Fruit fly (Drosophila melanogaster) whole organism, embryonic: ENCODE results near the gene NELF-B.

Experiments
- Atf6 ChIP-seq: fragments of 200-800 bp; sonication (Bioruptor generic); IDR thresholded peaks from 2 replicates; pipeline ENCODE4 v1.3.6; 2022; ENCODE audit warnings: missing biosample characterization, missing genetic modification characterization
- BEAF-32 ChIP-seq: fragments of 200-800 bp; sonication (Bioruptor generic); optimal IDR thresholded peaks from 3 replicates; lab custom pipeline; 2017; ENCODE audit warnings: missing biosample characterization, missing genetic modification characterization, mild to moderate bottlenecking, moderate library complexity, missing genetic modification reagents
- Bteb2 ChIP-seq: fragments of 200-800 bp; sonication (Bioruptor generic); optimal IDR thresholded peaks from 2 replicates; lab custom pipeline; 2016; ENCODE audit warnings: missing biosample characterization, missing genetic modification characterization
- C15 ChIP-seq: fragments of 200-800 bp; sonication (Bioruptor generic); IDR thresholded peaks from 3 replicates; pipeline ENCODE4 v1.3.6; 2022; ENCODE audit warnings: missing biosample characterization, missing genetic modification characterization
- CG10274 ChIP-seq: fragments of 200-800 bp; sonication (Bioruptor generic); optimal IDR thresholded peaks from 3 replicates; lab custom pipeline; 2017; ENCODE audit warnings: missing biosample characterization, mild to moderate bottlenecking, missing genetic modification characterization
- CG10431 ChIP-seq: fragments of 200-800 bp; sonication (Bioruptor generic); optimal IDR thresholded peaks from 3 replicates; lab custom pipeline; 2018; ENCODE audit warnings: missing biosample characterization, mild to moderate bottlenecking, missing genetic modification characterization
- CG13287 ChIP-seq: fragments of 200-800 bp; sonication (Bioruptor generic); IDR thresholded peaks from 2 replicates; pipeline ENCODE4 v1.3.6; 2022; ENCODE audit warnings: missing biosample characterization, missing genetic modification characterization; ENCODE audit not compliant: partially characterized antibody
- CG14014 ChIP-seq: fragments of 200-800 bp; sonication (Bioruptor generic); IDR thresholded peaks from 2 replicates; pipeline ENCODE4 v1.3.6; 2022; ENCODE audit warnings: missing biosample characterization, missing genetic modification characterization
- CG14710 ChIP-seq: fragments of 200-800 bp; sonication (Bioruptor generic); optimal IDR thresholded peaks from 3 replicates; lab custom pipeline; 2019; ENCODE audit warnings: missing biosample characterization, mild to moderate bottlenecking, missing genetic modification characterization, moderate library complexity
- CG14965 ChIP-seq: fragments of 200-800 bp; sonication (Bioruptor generic); optimal IDR thresholded peaks from 2 replicates; lab custom pipeline; 2016; ENCODE audit warnings: missing biosample characterization, missing genetic modification characterization, borderline replicate concordance
- CG1529 ChIP-seq: fragments of 200-800 bp; sonication (Bioruptor generic); optimal IDR thresholded peaks from 3 replicates; lab custom pipeline; 2018; ENCODE audit warnings: missing biosample characterization, missing genetic modification characterization
- CG17361 ChIP-seq: fragments of 200-800 bp; sonication (Bioruptor generic); IDR thresholded peaks from 3 replicates; pipeline ENCODE4 v1.3.6; 2022; ENCODE audit warnings: missing biosample characterization, missing genetic modification characterization
- CG18262 ChIP-seq: fragments of 200-800 bp; optimal IDR thresholded peaks from 3 replicates; lab custom pipeline; 2019; ENCODE audit warnings: missing biosample characterization, mild to moderate bottlenecking, missing genetic modification characterization, moderate library complexity
- CG2889 ChIP-seq: fragments of 200-800 bp; sonication (Bioruptor generic); IDR thresholded peaks from 3 replicates; pipeline ENCODE4 v1.3.6; 2022; ENCODE audit warnings: missing biosample characterization, missing genetic modification characterization
- CG3407 ChIP-seq: fragments of 200-800 bp; sonication (Bioruptor generic); optimal IDR thresholded peaks from 2 replicates; lab custom pipeline; 2018; ENCODE audit warnings: missing biosample characterization, mild to moderate bottlenecking, missing genetic modification characterization
- CG4360 ChIP-seq: fragments of 200-800 bp; sonication (Bioruptor generic); IDR thresholded peaks from 2 replicates; pipeline ENCODE4 v1.3.6; 2022; ENCODE audit warnings: missing biosample characterization, missing genetic modification characterization
- CG6683 ChIP-seq: fragments of 200-800 bp; sonication (Bioruptor generic); optimal IDR thresholded peaks from 2 replicates; lab custom pipeline; 2017; ENCODE audit warnings: missing biosample characterization, mild to moderate bottlenecking, missing genetic modification characterization, missing genetic modification reagents
- CG7271 ChIP-seq: fragments of 200-800 bp; sonication (Bioruptor generic); optimal IDR thresholded peaks from 2 replicates; lab custom pipeline; 2018; ENCODE audit warnings: missing biosample characterization, mild to moderate bottlenecking, missing genetic modification characterization, moderate library complexity
- CG7372 ChIP-seq: fragments of 200-800 bp; sonication (Bioruptor generic); IDR thresholded peaks from 2 replicates; pipeline ENCODE4 v1.3.6; 2022; ENCODE audit warnings: missing biosample characterization, missing genetic modification characterization
- CG7963 ChIP-seq: fragments of 200-800 bp; sonication (Bioruptor generic); IDR thresholded peaks from 3 replicates; pipeline ENCODE4 v1.3.6; 2022; ENCODE audit warnings: missing biosample characterization, missing genetic modification characterization; ENCODE audit not compliant: partially characterized antibody
- CG8359 ChIP-seq: fragments of 200-800 bp; sonication (Bioruptor generic); optimal IDR thresholded peaks from 2 replicates; lab custom pipeline; 2017; ENCODE audit warnings: missing biosample characterization, mild to moderate bottlenecking, missing genetic modification characterization, borderline replicate concordance
- CG9932 ChIP-seq: fragments of 200-800 bp; sonication (Bioruptor generic); IDR thresholded peaks from 2 replicates; pipeline ENCODE4 v1.3.6; 2022; ENCODE audit warnings: missing biosample characterization, missing genetic modification characterization
- Dad ChIP-seq: fragments of 200-800 bp; sonication (Bioruptor generic); optimal IDR thresholded peaks from 3 replicates; lab custom pipeline; 2016; ENCODE audit warnings: missing biosample characterization, missing genetic modification characterization
- Dfd ChIP-seq, 2 experiments: fragments of >200 bp; optimal IDR thresholded peaks; 2 replicates each; lab custom pipeline; 2017; ENCODE audit warnings: missing biosample characterization in 2 of 2, missing genetic modification characterization in 2 of 2
- Dip2 ChIP-seq: fragments of 200-800 bp; sonication (Bioruptor generic); IDR thresholded peaks from 2 replicates; pipeline ENCODE4 v1.3.6; 2022; ENCODE audit warnings: missing biosample characterization, missing genetic modification characterization
- Doc2 ChIP-seq: fragments of 200-800 bp; sonication (Bioruptor generic); IDR thresholded peaks from 2 replicates; pipeline ENCODE4 v1.3.6; 2022; ENCODE audit warnings: missing biosample characterization, missing genetic modification characterization
- Ets97D ChIP-seq: fragments of 200-800 bp; sonication (Bioruptor generic); optimal IDR thresholded peaks from 3 replicates; lab custom pipeline; 2016; ENCODE audit warnings: missing biosample characterization, missing genetic modification characterization
- Fer1 ChIP-seq: fragments of 200-800 bp; sonication (Bioruptor generic); optimal IDR thresholded peaks from 2 replicates; lab custom pipeline; 2017; ENCODE audit warnings: missing biosample characterization, mild to moderate bottlenecking, missing genetic modification characterization
- Trl ChIP-seq, 3 experiments: fragments of >200 bp in 2 of 3; fragments of 200-800 bp in 1 of 3; sonication (Bioruptor generic) in 1 of 3; optimal IDR thresholded peaks; 2 replicates in 1 of 3; 3 replicates in 2 of 3; lab custom pipeline; 2016 to 2017; ENCODE audit warnings: missing biosample characterization in 1 of 3, missing genetic modification characterization in 1 of 3
- bbx ChIP-seq: fragments of 200-800 bp; sonication (Bioruptor generic); IDR thresholded peaks from 2 replicates; pipeline ENCODE4 v1.3.6; 2022; ENCODE audit warnings: missing biosample characterization, missing genetic modification characterization; ENCODE audit not compliant: partially characterized antibody
- cg ChIP-seq: fragments of 200-800 bp; sonication (Bioruptor generic); optimal IDR thresholded peaks from 3 replicates; lab custom pipeline; 2019; ENCODE audit warnings: missing biosample characterization, mild to moderate bottlenecking, missing genetic modification characterization, moderate library complexity
- crp ChIP-seq, 2 experiments: fragments of 200-800 bp; sonication (Bioruptor generic); optimal IDR thresholded peaks; 2 replicates in 1 of 2; 3 replicates in 1 of 2; lab custom pipeline; 2017; ENCODE audit warnings: missing biosample characterization in 2 of 2, missing genetic modification characterization in 2 of 2, mild to moderate bottlenecking in 1 of 2, moderate library complexity in 1 of 2
- cwo ChIP-seq: fragments of 200-800 bp; sonication (Bioruptor generic); optimal IDR thresholded peaks from 3 replicates; lab custom pipeline; 2017; ENCODE audit warnings: missing biosample characterization, missing genetic modification characterization, mild to moderate bottlenecking, moderate library complexity, missing genetic modification reagents
- danr ChIP-seq: fragments of 200-800 bp; sonication (Bioruptor generic); IDR thresholded peaks from 2 replicates; pipeline ENCODE4 v1.3.6; 2022; ENCODE audit warnings: missing biosample characterization, missing genetic modification characterization
- dmrt99B ChIP-seq: fragments of 200-800 bp; sonication (Bioruptor generic); optimal IDR thresholded peaks from 2 replicates; lab custom pipeline; 2018; ENCODE audit warnings: missing biosample characterization, mild to moderate bottlenecking, missing genetic modification characterization, moderate library complexity
- fd3F ChIP-seq: fragments of 200-800 bp; sonication (Bioruptor generic); optimal IDR thresholded peaks from 2 replicates; lab custom pipeline; 2018; ENCODE audit warnings: missing biosample characterization, mild to moderate bottlenecking, missing genetic modification characterization, moderate library complexity
- fru ChIP-seq: fragments of >200 bp; optimal IDR thresholded peaks from 2 replicates; lab custom pipeline; 2017
- fu2 ChIP-seq: fragments of 200-800 bp; sonication (Bioruptor generic); optimal IDR thresholded peaks from 2 replicates; lab custom pipeline; 2016; ENCODE audit warnings: missing biosample characterization, missing genetic modification characterization
- gsb ChIP-seq: fragments of 200-800 bp; sonication (Bioruptor generic); IDR thresholded peaks from 2 replicates; pipeline ENCODE4 v1.3.6; 2022; ENCODE audit warnings: missing biosample characterization, missing genetic modification characterization
- gt ChIP-seq: fragments of 200-800 bp; sonication (Bioruptor generic); IDR thresholded peaks from 2 replicates; pipeline ENCODE4 v1.3.6; 2022; ENCODE audit warnings: missing biosample characterization, missing genetic modification characterization
- ham ChIP-seq: fragments of 200-800 bp; sonication (Bioruptor generic); IDR thresholded peaks from 2 replicates; pipeline ENCODE4 v1.3.6; 2022; ENCODE audit warnings: missing biosample characterization, missing genetic modification characterization
- mld ChIP-seq: fragments of 200-800 bp; sonication (Bioruptor generic); IDR thresholded peaks from 3 replicates; pipeline ENCODE4 v1.3.6; 2022; ENCODE audit warnings: missing biosample characterization, missing genetic modification characterization; ENCODE audit not compliant: partially characterized antibody
- sob ChIP-seq: fragments of 200-800 bp; sonication (Bioruptor generic); IDR thresholded peaks from 2 replicates; pipeline ENCODE4 v1.3.6; 2022; ENCODE audit warnings: missing biosample characterization, missing genetic modification characterization
- tin ChIP-seq: fragments of 200-800 bp; sonication (Bioruptor generic); optimal IDR thresholded peaks from 3 replicates; lab custom pipeline; 2016; ENCODE audit warnings: missing biosample characterization, missing genetic modification characterization
- tio ChIP-seq: fragments of 200-800 bp; sonication (Bioruptor generic); optimal IDR thresholded peaks from 2 replicates; lab custom pipeline; 2017; ENCODE audit warnings: missing biosample characterization, missing genetic modification characterization, inconsistent platforms
- twi ChIP-seq: fragments of 200-800 bp; optimal IDR thresholded peaks from 2 replicates; lab custom pipeline; 2019; ENCODE audit warnings: missing biosample characterization, mild to moderate bottlenecking, missing genetic modification characterization, moderate library complexity
- vvl ChIP-seq: fragments of 200-800 bp; sonication (Bioruptor generic); IDR thresholded peaks from 2 replicates; pipeline ENCODE4 v1.3.6; 2022; ENCODE audit warnings: missing biosample characterization, missing genetic modification characterization

Gene NELF-B

DNA sequence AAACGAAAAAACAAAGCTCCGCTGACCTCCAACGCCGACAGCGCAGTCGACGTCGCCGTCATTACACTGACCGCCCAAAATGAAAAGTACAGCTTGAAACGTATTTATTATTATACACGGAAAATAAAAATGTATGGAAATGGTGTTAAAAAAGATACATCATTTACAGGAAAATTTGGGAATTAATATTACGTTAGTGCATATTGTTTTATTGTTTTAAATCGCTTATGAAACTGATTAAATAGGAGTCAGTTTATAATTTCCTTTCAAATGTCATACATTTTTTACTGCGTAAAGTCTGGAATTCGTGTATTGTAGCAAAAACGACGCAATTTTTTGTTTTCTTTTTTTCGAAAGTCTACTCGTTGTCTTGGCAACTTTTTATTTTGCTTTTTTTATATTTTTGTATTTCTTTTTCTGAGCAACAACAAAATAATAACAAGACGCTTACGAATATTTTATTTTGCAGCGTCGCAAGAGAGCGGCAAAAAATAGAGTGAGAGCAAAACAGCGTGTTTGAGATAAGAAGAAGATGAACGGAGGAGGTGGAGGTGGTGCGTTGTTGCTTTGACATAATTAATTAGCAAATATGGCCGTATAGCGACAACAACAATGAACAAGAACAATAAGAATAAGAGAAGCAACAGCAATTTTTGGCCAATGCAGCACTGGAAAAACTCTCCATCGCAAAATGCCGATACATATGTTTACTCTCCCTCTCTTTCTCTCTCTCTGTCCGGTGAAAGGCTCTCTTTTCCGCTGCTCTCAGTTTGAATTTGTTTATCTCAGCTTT, 36.0 kb downstream of the NELF-B start (continued):
- TF ChIP-seq CG17361 (GFP tag; lab: Robert Waterston, UW) (peak; percentile 85), cwo (GFP tag; lab: Kevin White, UChicago) (peak; percentile 63), Dip2 (GFP tag; lab: Robert Waterston, UW) (no peak; the same call in 1 of the 2 replicates), CG6683 (peak; percentile 31), tin (GFP tag; lab: Kevin White, UChicago) (peak; percentile 0), gsb (GFP tag; lab: Robert Waterston, UW) (peak; percentile 34), tio (GFP tag; lab: Kevin White, UChicago) (peak; percentile 72), ham (GFP tag; lab: Robert Waterston, UW) (no peak), CG7271 (tag; lab: Kevin White, UChicago) (no peak), fu2 (GFP tag; lab: Kevin White, UChicago) (peak; percentile 84), Doc2 (GFP tag; lab: Robert Waterston, UW) (no peak), CG14710 (tag; lab: Kevin White, UChicago) (peak; percentile 48), Ets97D (peak; percentile 19), CG14965 (GFP tag; lab: Kevin White, UChicago) (no peak), bbx (GFP tag; lab: Robert Waterston, UW) (no peak), Fer1 (GFP tag; lab: Kevin White, UChicago) (peak; percentile 77), Dad (GFP tag; lab: Kevin White, UChicago) (no peak), CG10274 (GFP tag; lab: Kevin White, UChicago) (peak; percentile 31), fd3F (GFP tag; lab: Kevin White, UChicago) (peak; percentile 77), vvl (peak; percentile 73), CG1529 (no peak), mld (GFP tag; lab: Robert Waterston, UW) (no peak), CG18262 (tag; lab: Kevin White, UChicago) (peak; percentile 71), crp (GFP tag; optimal IDR thresholded peaks at IDR 0.05; lab: Kevin White, UChicago) (no peak), Bteb2 (peak; percentile 59), fru (no peak), gt (no peak), BEAF-32 (GFP tag; lab: Kevin White, UChicago) (no peak), CG4360 (GFP tag; lab: Robert Waterston, UW) (peak; percentile 35; the same call in 1 of the 2 replicates)

DNA sequence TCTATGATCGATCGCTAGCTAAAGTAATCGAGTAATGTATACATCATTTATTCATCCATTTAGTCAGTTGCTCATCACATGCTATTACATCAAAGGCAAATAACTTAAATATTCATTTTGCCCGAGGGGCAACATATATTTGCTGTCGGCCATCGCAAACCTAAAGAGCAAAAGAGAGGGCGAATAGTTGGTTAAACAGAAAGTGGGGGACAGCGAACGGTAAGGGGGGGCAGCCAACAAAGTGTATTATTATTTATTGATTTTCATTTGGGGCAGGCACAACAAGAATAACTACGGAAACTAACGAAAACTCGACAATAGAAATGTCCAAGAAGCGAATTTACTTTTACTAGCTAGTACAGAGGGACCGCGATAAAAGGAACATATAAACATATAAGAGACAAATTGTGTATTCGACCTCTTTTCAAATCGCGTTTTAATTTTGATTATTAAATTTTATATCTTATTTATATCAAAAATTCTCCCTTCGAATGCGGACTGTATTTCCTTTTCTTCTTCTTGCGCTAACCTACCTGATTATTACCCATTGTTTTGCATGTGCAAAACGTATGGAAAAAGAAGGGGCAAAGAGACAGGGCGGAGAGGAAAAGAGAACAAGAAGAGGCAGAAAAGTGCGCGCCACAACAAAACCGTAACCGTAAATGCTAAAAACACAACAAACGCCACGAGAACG, 36.8 kb downstream of the NELF-B start:
- peak; percentile 90 for TF ChIP-seq Atf6
- TF ChIP-seq Dfd (GFP tag; optimal IDR thresholded peaks at IDR 0.05; lab: Kevin White, UChicago) = no peak
- no peak for TF ChIP-seq CG3407
- TF ChIP-seq C15 (GFP tag; lab: Robert Waterston, UW) = 0 out of 3 replicates have a peak, but pooled peaks have one; percentile 5
- no peak for TF ChIP-seq CG7963 (GFP tag; lab: Robert Waterston, UW)
- TF ChIP-seq fru = no peak
- peak; percentile 7 for TF ChIP-seq dmrt99B (tag; lab: Kevin White, UChicago)
- no peak; the same call in 1 of the 2 replicates for TF ChIP-seq CG13287 (GFP tag; lab: Robert Waterston, UW)
- peak; percentile 79 for TF ChIP-seq CG9932
- peak; percentile 71 for TF ChIP-seq CG14014 (GFP tag; lab: Robert Waterston, UW)
- peak; percentile 6 for TF ChIP-seq CG10431 (GFP tag; lab: Kevin White, UChicago)
- peak in 1 of 2 experiments; percentile 26 for TF ChIP-seq Trl (optimal IDR thresholded peaks at IDR 0.05; lab: Kevin White, UChicago)
- TF ChIP-seq Trl (GFP tag; optimal IDR thresholded peaks at IDR 0.05; lab: Kevin White, UChicago) = no peak
- TF ChIP-seq danr = peak; percentile 18; the same call in 1 of the 2 replicates
- TF ChIP-seq sob (GFP tag; lab: Robert Waterston, UW) = peak; percentile 39; the same call in 1 of the 2 replicates
- no peak for TF ChIP-seq CG8359
- TF ChIP-seq cg (GFP tag; lab: Kevin White, UChicago) = no peak
- TF ChIP-seq CG2889 (GFP tag; lab: Robert Waterston, UW) = 0 out of 3 replicates have a peak, but pooled peaks have one; percentile 28
- peak; percentile 40 for TF ChIP-seq CG7372 (GFP tag; lab: Robert Waterston, UW)
- no peak for TF ChIP-seq twi (tag; lab: Kevin White, UChicago)
